Worm (Caenorhabditis elegans) whole organism, L3 larva: ENCODE data around the gene alh-4.

Experiments used
- R02D3.7 ChIP-seq: fragments of 150-350 bp; optimal IDR thresholded peaks from 2 replicates; lab custom pipeline; 2014; ENCODE audit warnings: missing biosample characterization, missing genetic modification characterization
- aly-2 ChIP-seq: fragments of 150-350 bp; optimal IDR thresholded peaks from 2 replicates; lab custom pipeline; 2014; ENCODE audit warnings: missing biosample characterization, missing genetic modification characterization
- ama-1 ChIP-seq: fragments of 150-350 bp; optimal IDR thresholded peaks from 2 replicates; lab custom pipeline; 2018
- elt-3 ChIP-seq, 3 experiments: fragments of 150-350 bp in 1 of 3; sonication (generic microtip) in 2 of 3; optimal IDR thresholded peaks; 2 replicates in 2 of 3; 4 replicates in 1 of 3; lab custom pipeline; 2014 to 2017; ENCODE audit warnings: missing biosample characterization in 3 of 3, missing genetic modification characterization in 3 of 3
- nhr-237 ChIP-seq: fragments of 150-350 bp; optimal IDR thresholded peaks from 2 replicates; lab custom pipeline; 2014; ENCODE audit warnings: missing biosample characterization, missing genetic modification characterization
- nhr-25 ChIP-seq: sonication (generic microtip); optimal IDR thresholded peaks from 2 replicates; lab custom pipeline; 2017; ENCODE audit warnings: missing biosample characterization, missing genetic modification characterization
- nhr-76 ChIP-seq: fragments of 150-350 bp; sonication (generic microtip); optimal IDR thresholded peaks from 5 replicates; lab custom pipeline; 2014; ENCODE audit warnings: missing biosample characterization, missing genetic modification characterization
- pha-4 ChIP-seq: fragments of 150-350 bp; optimal IDR thresholded peaks from 2 replicates; lab custom pipeline; 2014; ENCODE audit warnings: missing biosample characterization, missing genetic modification reagents, missing genetic modification characterization
- skn-1 ChIP-seq: fragments of 150-350 bp; optimal IDR thresholded peaks from 2 replicates; lab custom pipeline; 2014; ENCODE audit warnings: missing biosample characterization, missing genetic modification characterization
- snpc-4 ChIP-seq: fragments of 150-350 bp; optimal IDR thresholded peaks from 2 replicates; lab custom pipeline; 2014; ENCODE audit warnings: missing biosample characterization, missing genetic modification characterization
- unc-39 ChIP-seq: sonication (generic microtip); optimal IDR thresholded peaks from 4 replicates; lab custom pipeline; 2017; ENCODE audit warnings: missing biosample characterization, missing genetic modification characterization

ce11 chrV:6442037-6442436 is 12.3 kb upstream of the alh-4 start, which contains the start of gene T05H4.3:
- TF ChIP-seq ama-1 (lab: Kevin White, UChicago) (no peak), skn-1 (tag; lab: Kevin White, UChicago) (no peak), elt-3 (tag; optimal IDR thresholded peaks at IDR 0.05; lab: Kevin White, UChicago) (no peak), unc-39 (tag; lab: Kevin White, UChicago) (no peak), nhr-25 (tag; lab: Kevin White, UChicago) (no peak), pha-4 (no peak), nhr-76 (tag; lab: Kevin White, UChicago) (no peak), aly-2 (tag; lab: Kevin White, UChicago) (no peak), nhr-237 (tag; lab: Kevin White, UChicago) (no peak), snpc-4 (tag; lab: Kevin White, UChicago) (no peak), R02D3.7 (tag; lab: Kevin White, UChicago) (no peak)
